Worm (Caenorhabditis elegans): ENCODE results near the gene set-24.

DNA sequence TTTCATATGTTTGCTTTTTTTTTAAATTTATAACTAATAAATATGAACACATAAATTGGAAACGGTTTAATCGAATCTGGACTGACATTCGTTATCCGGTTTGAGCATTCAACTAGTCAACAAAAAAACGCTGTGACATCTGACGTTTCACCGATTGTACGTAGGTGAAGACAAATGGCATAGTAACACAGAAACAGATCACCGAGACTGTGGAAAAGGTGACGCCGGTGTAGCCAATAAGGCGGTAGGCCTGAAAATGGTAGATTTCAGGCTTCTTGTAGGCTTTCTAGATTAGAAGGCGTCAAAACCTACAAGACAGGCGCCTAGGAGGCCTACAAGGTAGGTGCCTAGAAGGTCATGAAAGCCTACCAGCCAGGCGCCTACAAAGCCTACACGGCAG lies 59.5 kb downstream of the set-24 start:
- TF ChIP-seq ama-1 (optimal IDR thresholded peaks at IDR 0.05) (no peak), B0310.2 (tag; optimal IDR thresholded peaks at IDR 0.05) (no peak), ceh-13 (GFP tag; optimal IDR thresholded peaks at IDR 0.05) (no peak), sea-1 (GFP tag; conservative IDR thresholded peaks at IDR 0.05) (no peak), pes-1 (GFP tag; IDR thresholded peaks at IDR 0.05) (no peak), scrt-1 (GFP tag; IDR thresholded peaks at IDR 0.05) (no peak), flt-1 (GFP tag; IDR thresholded peaks at IDR 0.05) (no peak), hmg-4 (GFP tag; optimal IDR thresholded peaks at IDR 0.05) (no peak)
